Worm (Caenorhabditis elegans): ENCODE measurements around the gene C33E10.1.
A peak's percentile ranks its signal among the peaks of the same experiment; 100 is the strongest.

ce11 chrX:17314948-17315347 is 9.9 kb downstream of the C33E10.1 start:
- TF ChIP-seq nhr-11 (tag; optimal IDR thresholded peaks at IDR 0.05): no peak
- TF ChIP-seq ZK546.5 (tag; optimal IDR thresholded peaks at IDR 0.05): no peak
- TF ChIP-seq elt-2 (tag; optimal IDR thresholded peaks at IDR 0.05): no peak
- no peak for TF ChIP-seq ama-1 (optimal IDR thresholded peaks at IDR 0.05)
- TF ChIP-seq unc-39 (tag; optimal IDR thresholded peaks at IDR 0.05): no peak
- TF ChIP-seq nhr-28 (tag; optimal IDR thresholded peaks at IDR 0.05): no peak
- TF ChIP-seq mdl-1 (tag; optimal IDR thresholded peaks at IDR 0.05): no peak
- TF ChIP-seq nhr-12 (tag; optimal IDR thresholded peaks at IDR 0.05): no peak
- TF ChIP-seq nhr-77 (tag; optimal IDR thresholded peaks at IDR 0.05): no peak
- TF ChIP-seq unc-62 (GFP tag; optimal IDR thresholded peaks at IDR 0.05): peak; percentile 16
- TF ChIP-seq snpc-4 (tag; optimal IDR thresholded peaks at IDR 0.05): no peak

Data from whole organism, L3 larva.